Worm (Caenorhabditis elegans): ENCODE measurements around the gene cest-31.

- TF ChIP-seq med-1 (GFP tag; optimal IDR thresholded peaks at IDR 0.05; ENCODE audit: insufficient read depth) (no peak), ztf-23 (GFP tag; IDR thresholded peaks at IDR 0.05) (no peak), cog-1 (tag; optimal IDR thresholded peaks at IDR 0.05) (no peak), tab-1 (GFP tag; IDR thresholded peaks at IDR 0.05) (no peak), ztf-29 (GFP tag; IDR thresholded peaks at IDR 0.05) (no peak), flt-1 (GFP tag; IDR thresholded peaks at IDR 0.05) (no peak)
Observed at ce11 chrV:6632925-6633324, 41.1 kb upstream of the cest-31 start, which contains the start of gene scd-2.

Data from whole organism, midembryonic.